Fruit fly (Drosophila melanogaster): ENCODE measurements around the gene tim.

DNA sequence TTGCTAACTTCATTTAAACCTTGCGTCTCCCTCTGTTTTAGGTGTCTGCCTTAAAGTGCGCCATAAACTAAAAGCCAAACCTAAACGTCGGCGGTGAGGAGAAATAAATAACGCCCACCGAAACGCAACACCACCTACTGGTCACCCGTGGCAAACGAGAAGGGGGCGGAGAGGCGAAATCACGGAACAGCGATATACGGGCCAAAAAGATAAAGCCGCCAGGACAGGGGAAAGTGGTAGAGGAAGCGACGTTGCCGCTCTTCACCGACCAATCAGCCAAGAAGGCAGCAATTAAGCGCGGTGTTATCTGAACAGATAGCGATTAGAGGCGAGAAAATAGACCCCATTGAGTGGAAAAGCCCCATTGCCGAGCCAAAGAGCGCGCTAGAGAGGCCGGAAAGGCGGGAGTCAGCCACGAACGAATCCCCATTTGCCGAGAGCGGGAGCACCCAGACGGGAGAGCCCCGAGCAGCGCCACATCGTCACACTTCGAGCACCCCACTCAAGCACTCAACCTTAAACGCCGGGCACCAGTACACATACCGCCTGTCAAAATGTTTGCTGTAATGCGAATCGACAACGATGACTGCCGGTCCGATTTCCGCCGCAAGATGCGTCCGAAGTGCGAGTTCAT lies 37.2 kb upstream of the tim start:
- no peak for TF ChIP-seq lz (GFP tag; optimal IDR thresholded peaks at IDR 0.05)
- no peak for TF ChIP-seq Sox102F (GFP tag; optimal IDR thresholded peaks at IDR 0.05)
- no peak for TF ChIP-seq OdsH (GFP tag; optimal IDR thresholded peaks at IDR 0.05)
- no peak for TF ChIP-seq Gug (GFP tag; IDR thresholded peaks at IDR 0.05)
- no peak for TF ChIP-seq Sox15 (GFP tag; optimal IDR thresholded peaks at IDR 0.05)
- no peak for TF ChIP-seq CG9139 (GFP tag; optimal IDR thresholded peaks at IDR 0.05)
- no peak for TF ChIP-seq CG16779 (tag; optimal IDR thresholded peaks at IDR 0.05)
- no peak for TF ChIP-seq CG11294 (GFP tag; IDR thresholded peaks at IDR 0.05)
- TF ChIP-seq CG8119 (GFP tag; IDR thresholded peaks at IDR 0.05) = no peak
- no peak for TF ChIP-seq cyc (GFP tag; optimal IDR thresholded peaks at IDR 0.05)
- TF ChIP-seq Ets21C (GFP tag; optimal IDR thresholded peaks at IDR 0.05) = no peak
- no peak for TF ChIP-seq vri (GFP tag; optimal IDR thresholded peaks at IDR 0.05)
